Fruit fly (Drosophila melanogaster): Measurements from ENCODE around the gene CG9515.

CG9515 gene

dm6 chr2L:8984614-8985318, 41.7 kb upstream of the CG9515 start, which contains the start of gene CG13101 (continued):
- TF ChIP-seq Ravus (GFP tag; IDR thresholded peaks at IDR 0.05) (peak; percentile 84), lmd (GFP tag; IDR thresholded peaks at IDR 0.05) (peak; percentile 91), ap (GFP tag; IDR thresholded peaks at IDR 0.05) (peak; percentile 90), CG15601 (tag; optimal IDR thresholded peaks at IDR 0.05) (peak; percentile 89), CG17802 (tag; optimal IDR thresholded peaks at IDR 0.05) (peak; percentile 57), CG8924 (tag; optimal IDR thresholded peaks at IDR 0.05) (peak; percentile 95), Dad (GFP tag; optimal IDR thresholded peaks at IDR 0.05) (peak; percentile 71), sc (optimal IDR thresholded peaks at IDR 0.05) (no peak), sc (GFP tag; optimal IDR thresholded peaks at IDR 0.05) (peak; percentile 85), CG9609 (GFP tag; optimal IDR thresholded peaks at IDR 0.05) (peak; percentile 69), repo (GFP tag; optimal IDR thresholded peaks at IDR 0.05) (peak; percentile 68), cato (GFP tag; optimal IDR thresholded peaks at IDR 0.05; ENCODE audit: borderline replicate concordance) (peak; percentile 76), caup (GFP tag; optimal IDR thresholded peaks at IDR 0.05; ENCODE audit: severe bottlenecking) (peak; percentile 89), CG34422 (GFP tag; IDR thresholded peaks at IDR 0.05) (peak; percentile 95; the same call in 2 of the 3 replicates), CG8290 (GFP tag; optimal IDR thresholded peaks at IDR 0.05) (peak; percentile 68), CG8290 (tag; optimal IDR thresholded peaks at IDR 0.05) (peak in 1 of 2 experiments; percentile 70), CG8359 (GFP tag; optimal IDR thresholded peaks at IDR 0.05; ENCODE audit: borderline replicate concordance) (peak; percentile 79), sens-2 (GFP tag; IDR thresholded peaks at IDR 0.05) (peak; percentile 82), CG32772 (GFP tag; IDR thresholded peaks at IDR 0.05) (peak; percentile 92), CG13287 (GFP tag; IDR thresholded peaks at IDR 0.05; ENCODE audit: partially characterized antibody) (peak; percentile 22; the same call in 1 of the 2 replicates), Bgb (GFP tag; IDR thresholded peaks at IDR 0.05; ENCODE audit: partially characterized antibody) (no peak), CG10565 (GFP tag; optimal IDR thresholded peaks at IDR 0.05) (peak; percentile 61), CG4707 (GFP tag; optimal IDR thresholded peaks at IDR 0.05) (peak; percentile 57), cad (GFP tag; optimal IDR thresholded peaks at IDR 0.05) (no peak), Awh (GFP tag; IDR thresholded peaks at IDR 0.05) (peak; percentile 95), ems (GFP tag; optimal IDR thresholded peaks at IDR 0.05) (peak; percentile 86), CoRest (tag; optimal IDR thresholded peaks at IDR 0.05) (peak; percentile 94), GATAe (GFP tag; conservative IDR thresholded peaks at IDR 0.05) (peak; percentile 49; the same call in 1 of the 2 replicates), CG10147 (GFP tag; optimal IDR thresholded peaks at IDR 0.05) (peak; percentile 92), B-H2 (GFP tag; optimal IDR thresholded peaks at IDR 0.05) (no peak), Sry-δ (GFP tag; optimal IDR thresholded peaks at IDR 0.05) (peak; percentile 42), trem (tag; optimal IDR thresholded peaks at IDR 0.05) (peak; percentile 88), Drgx (GFP tag; IDR thresholded peaks at IDR 0.05) (peak; percentile 97), Xbp1 (GFP tag; optimal IDR thresholded peaks at IDR 0.05) (peak; percentile 91), Dip3 (GFP tag; optimal IDR thresholded peaks at IDR 0.05) (peak; percentile 81), CG2678 (tag; optimal IDR thresholded peaks at IDR 0.05) (peak; percentile 96), CG10274 (GFP tag; optimal IDR thresholded peaks at IDR 0.05) (peak; percentile 55), fd96Cb (tag; optimal IDR thresholded peaks at IDR 0.05) (peak; percentile 88), Hey (tag; optimal IDR thresholded peaks at IDR 0.05) (peak; percentile 19), Hmr (GFP tag; optimal IDR thresholded peaks at IDR 0.05) (peak; percentile 93), kay (GFP tag; optimal IDR thresholded peaks at IDR 0.05) (peak; percentile 77), org-1 (GFP tag; optimal IDR thresholded peaks at IDR 0.05) (peak; percentile 89), CG10267 (tag; optimal IDR thresholded peaks at IDR 0.05) (peak; percentile 89), CG3407 (GFP tag; optimal IDR thresholded peaks at IDR 0.05) (peak; percentile 87), Hr3 (GFP tag; optimal IDR thresholded peaks at IDR 0.05) (peak; percentile 90), zfh2 (GFP tag; optimal IDR thresholded peaks at IDR 0.05) (peak; percentile 66), CG3838 (GFP tag; optimal IDR thresholded peaks at IDR 0.05) (peak; percentile 65), Hmx (GFP tag; optimal IDR thresholded peaks at IDR 0.05) (peak; percentile 71), CG11723 (GFP tag; optimal IDR thresholded peaks at IDR 0.05) (peak; percentile 66), CG12744 (GFP tag; optimal IDR thresholded peaks at IDR 0.05) (peak; percentile 79)
